Worm (Caenorhabditis elegans): ENCODE results near the gene dsl-2.

- no peak for TF ChIP-seq nhr-76 (tag; optimal IDR thresholded peaks at IDR 0.05)
- TF ChIP-seq nhr-2 (tag; optimal IDR thresholded peaks at IDR 0.05), result no peak
- TF ChIP-seq snpc-4 (tag; optimal IDR thresholded peaks at IDR 0.05), result no peak
- no peak for TF ChIP-seq hlh-1 (tag; optimal IDR thresholded peaks at IDR 0.05)
- TF ChIP-seq bed-3 (GFP tag; optimal IDR thresholded peaks at IDR 0.05), result no peak
- no peak for TF ChIP-seq pha-4 (tag; optimal IDR thresholded peaks at IDR 0.05)
Measured at ce11 chrIV:1177683-1178082, 27.1 kb downstream of the dsl-2 start, which contains the start of gene Y104H12D.2.
